Worm (Caenorhabditis elegans) whole organism, midembryonic: ENCODE results near the gene ZK930.2.

ENCODE experiments used
- T22C8.4 ChIP-seq: fragments of 200-800 bp; sonication (Bioruptor generic); IDR thresholded peaks from 2 replicates; pipeline ENCODE4 v1.3.6; 2022; ENCODE audit warnings: missing genetic modification characterization, missing compliant biosample characterization
- cog-1 ChIP-seq: sonication (generic microtip); optimal IDR thresholded peaks from 2 replicates; lab custom pipeline; 2016; ENCODE audit warnings: missing genetic modification characterization, missing compliant biosample characterization
- flt-1 ChIP-seq: fragments of 200-800 bp; sonication (Bioruptor generic); IDR thresholded peaks from 2 replicates; pipeline ENCODE4 v1.3.6; 2022; ENCODE audit warnings: missing genetic modification characterization, missing compliant biosample characterization
- klf-2 ChIP-seq: fragments of 200-800 bp; sonication (Bioruptor generic); conservative IDR thresholded peaks from 2 replicates; pipeline ENCODE4 v1.3.6; 2022; ENCODE audit warnings: missing genetic modification reagents, missing genetic modification characterization, missing compliant biosample characterization
- med-1 ChIP-seq: sonication (generic microtip); optimal IDR thresholded peaks from 2 replicates; lab custom pipeline; 2017; ENCODE audit warnings: missing genetic modification characterization, mild to moderate bottlenecking, missing compliant biosample characterization, antibody characterized with exemption, missing genetic modification reagents; ENCODE audit not compliant: insufficient read depth
- ref-1 ChIP-seq: fragments of 200-800 bp; sonication (Bioruptor generic); conservative IDR thresholded peaks from 2 replicates; pipeline ENCODE4 v1.3.6; 2022; ENCODE audit warnings: missing genetic modification reagents, missing genetic modification characterization, missing compliant biosample characterization
- tab-1 ChIP-seq: fragments of 200-800 bp; sonication (Bioruptor generic); IDR thresholded peaks from 2 replicates; pipeline ENCODE4 v1.3.6; 2022; ENCODE audit warnings: missing genetic modification characterization, missing compliant biosample characterization
- ztf-23 ChIP-seq: fragments of 200-800 bp; sonication (Bioruptor generic); IDR thresholded peaks from 2 replicates; pipeline ENCODE4 v1.3.6; 2022; ENCODE audit warnings: missing genetic modification reagents, missing genetic modification characterization, missing compliant biosample characterization
- ztf-29 ChIP-seq: fragments of 200-800 bp; sonication (Bioruptor generic); IDR thresholded peaks from 2 replicates; pipeline ENCODE4 v1.3.6; 2022; ENCODE audit warnings: missing genetic modification reagents, missing genetic modification characterization, missing compliant biosample characterization

DNA sequence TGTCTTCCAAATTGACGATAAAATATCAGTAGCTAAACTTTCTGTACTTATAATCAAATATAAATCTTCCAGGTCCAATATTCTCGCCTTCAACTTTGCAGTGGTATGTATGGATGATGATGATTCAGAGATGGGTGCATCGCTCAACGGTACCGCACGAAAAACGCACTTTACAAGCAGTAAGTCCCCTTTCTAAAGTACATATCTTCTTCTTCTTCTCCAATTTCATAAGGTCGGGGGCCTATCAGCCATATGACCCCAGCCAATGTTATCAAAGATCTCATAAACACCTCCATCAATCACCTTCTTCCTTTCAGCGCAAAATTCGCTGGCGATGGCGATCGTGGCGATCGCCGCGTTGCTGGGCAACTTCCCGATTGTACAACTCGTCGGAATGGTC, 49.8 kb downstream of the ZK930.2 start:
- no peak for TF ChIP-seq ztf-29 (GFP tag; lab: Robert Waterston, UW)
- no peak for TF ChIP-seq ref-1 (GFP tag; lab: Robert Waterston, UW)
- no peak for TF ChIP-seq T22C8.4
- no peak for TF ChIP-seq flt-1 (GFP tag; lab: Robert Waterston, UW)
- no peak for TF ChIP-seq klf-2
- no peak for TF ChIP-seq cog-1 (tag; lab: Kevin White, UChicago)
- TF ChIP-seq ztf-23: no peak
- no peak for TF ChIP-seq med-1 (GFP tag; lab: Kevin White, UChicago)
- TF ChIP-seq tab-1 (GFP tag; lab: Robert Waterston, UW): no peak
